Fruit fly (Drosophila melanogaster): ENCODE data around the gene NimC2.

DNA sequence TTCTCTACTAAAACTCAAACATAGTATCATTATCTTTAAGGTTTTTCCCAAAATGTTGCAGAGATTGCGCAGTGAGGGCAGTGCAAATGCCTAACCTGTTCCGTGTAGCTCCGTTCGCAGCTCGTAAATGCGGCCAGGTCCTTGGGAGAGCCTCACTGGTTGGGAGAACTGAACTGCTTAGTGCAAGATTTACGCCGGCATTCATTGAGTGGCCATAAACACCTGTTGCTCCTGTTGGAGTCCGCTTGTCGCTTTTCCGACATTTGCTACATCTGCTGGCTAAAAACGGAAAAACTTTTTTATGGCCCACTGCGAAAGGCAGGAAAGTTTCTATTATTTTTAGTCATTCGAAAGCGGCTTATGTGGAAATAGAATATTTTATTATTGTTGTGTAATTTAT lies 22.0 kb downstream of the NimC2 start:
- TF ChIP-seq CG14711 (tag; optimal IDR thresholded peaks at IDR 0.05) = no peak
- TF ChIP-seq tj (GFP tag; optimal IDR thresholded peaks at IDR 0.05) = no peak
- TF ChIP-seq kay (GFP tag; ENCODE audit: borderline replicate concordance) = no peak
- TF ChIP-seq Clk (GFP tag; optimal IDR thresholded peaks at IDR 0.05) = no peak
- no peak for TF ChIP-seq toe (GFP tag; optimal IDR thresholded peaks at IDR 0.05)
- TF ChIP-seq cic (GFP tag; optimal IDR thresholded peaks at IDR 0.05) = no peak
- TF ChIP-seq Crg-1 (GFP tag; optimal IDR thresholded peaks at IDR 0.05) = no peak
- no peak for TF ChIP-seq Mnt (GFP tag; optimal IDR thresholded peaks at IDR 0.05)
- no peak for TF ChIP-seq ovo (GFP tag; optimal IDR thresholded peaks at IDR 0.05)
- TF ChIP-seq CG11617 (GFP tag; optimal IDR thresholded peaks at IDR 0.05) = no peak
- no peak for TF ChIP-seq CG7045 (GFP tag; optimal IDR thresholded peaks at IDR 0.05)
- no peak for TF ChIP-seq pad (GFP tag; optimal IDR thresholded peaks at IDR 0.05)
- TF ChIP-seq CG5204 (GFP tag; optimal IDR thresholded peaks at IDR 0.05) = no peak

Data from whole organism, adult.